Worm (Caenorhabditis elegans): Measurements from ENCODE around the gene C17E7.4.

ce11 chrV:3878223-3878622 lies 14.4 kb upstream of the C17E7.4 start, which contains the start of gene nhr-159:
- TF ChIP-seq dao-5 (tag; optimal IDR thresholded peaks at IDR 0.05) = no peak
- TF ChIP-seq W03F9.2 (tag; optimal IDR thresholded peaks at IDR 0.05) = no peak

Measured in whole organism, L4/young adult.